Worm (Caenorhabditis elegans): ENCODE measurements around the gene F09B12.7.

Gene F09B12.7

DNA sequence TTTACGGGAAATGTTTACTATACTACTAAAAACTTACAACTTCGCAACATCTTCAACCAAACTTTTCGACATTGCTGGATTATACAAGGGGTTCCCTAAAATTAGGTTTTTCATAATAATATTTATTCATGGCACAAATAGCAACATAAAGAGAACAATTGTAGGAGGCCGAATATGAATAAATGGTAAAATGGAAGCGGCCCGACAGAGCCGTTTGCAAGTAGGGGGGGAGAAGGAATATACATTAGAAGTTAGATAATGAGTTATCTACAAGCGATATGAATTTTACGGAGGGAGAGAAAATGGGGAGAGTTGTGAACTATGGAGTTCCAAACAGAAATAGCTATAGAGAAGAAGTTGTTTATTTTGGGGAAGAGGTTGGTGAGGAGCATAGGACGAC lies 34.6 kb downstream of the F09B12.7 start, which contains the start of gene fbxa-96:
Gene fbxa-96, minus strand, starts transcription at position 101 of the 400 bp plus-strand sequence.
- no peak for TF ChIP-seq unc-62 (GFP tag; optimal IDR thresholded peaks at IDR 0.05)

DNA sequence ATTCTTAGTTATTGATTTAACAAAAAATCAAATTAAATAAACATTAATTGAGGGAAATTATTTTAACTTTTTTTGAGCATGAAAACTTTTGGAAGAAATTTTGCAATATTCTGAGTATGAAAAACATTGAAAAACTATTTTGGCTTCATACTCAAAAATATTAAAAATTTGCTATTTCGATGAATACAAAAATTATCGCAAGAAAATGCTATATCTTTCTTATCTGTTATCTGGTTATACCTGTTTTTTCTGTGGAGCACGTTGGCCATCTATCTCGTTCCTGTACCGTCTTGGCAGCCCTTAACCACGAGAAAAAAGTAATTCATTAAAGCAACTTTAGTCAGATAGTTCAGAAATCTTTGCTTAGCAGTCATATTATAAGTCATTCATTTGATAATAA lies 37.0 kb downstream of the F09B12.7 start:
- TF ChIP-seq unc-62 (GFP tag; optimal IDR thresholded peaks at IDR 0.05): no peak

DNA sequence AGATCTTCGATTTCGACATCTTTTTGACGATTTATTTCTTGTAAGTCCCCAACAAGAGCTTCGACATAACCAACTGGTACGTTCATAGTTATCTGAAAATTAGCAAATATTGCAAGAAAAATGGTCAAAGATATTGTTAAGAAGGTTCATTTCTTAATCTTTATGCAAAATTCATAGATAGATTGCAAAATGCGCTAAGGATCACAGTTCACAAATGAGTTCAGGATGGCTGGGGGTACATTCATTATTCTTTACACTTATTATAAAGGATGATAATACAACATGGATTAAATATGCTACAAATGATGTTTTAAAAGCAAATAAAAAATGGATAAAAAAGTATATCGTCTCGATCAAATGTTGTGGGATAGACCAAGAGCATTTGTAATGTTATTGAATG lies 38.1 kb downstream of the F09B12.7 start, which contains the start of gene H03G16.5:
Gene H03G16.5, minus strand, starts transcription at position 101 of the 400 bp plus-strand sequence.
- no peak for TF ChIP-seq unc-62 (GFP tag; optimal IDR thresholded peaks at IDR 0.05)

DNA sequence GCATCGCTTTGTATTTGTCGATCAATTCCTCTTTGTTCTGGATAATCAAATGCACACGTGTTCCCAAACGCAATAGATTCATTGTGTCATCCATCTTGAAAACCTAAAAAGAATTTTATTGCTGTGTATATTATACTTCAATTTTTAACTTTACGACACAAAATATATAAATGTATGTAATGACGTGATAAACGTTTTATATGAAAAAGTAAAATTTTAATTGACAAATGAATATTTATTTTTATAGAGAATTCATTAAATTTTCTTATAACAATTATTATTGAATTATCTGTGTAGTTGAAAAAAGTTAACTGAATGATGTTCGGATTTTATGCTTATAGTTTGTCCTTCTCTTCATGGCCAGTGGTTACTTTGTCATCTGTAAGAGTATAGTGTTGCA lies 39.0 kb downstream of the F09B12.7 start, which contains the start of gene H03G16.7:
Gene H03G16.7, minus strand, starts transcription at position 101 of the 400 bp plus-strand sequence.
- TF ChIP-seq unc-62 (GFP tag; optimal IDR thresholded peaks at IDR 0.05): no peak

DNA sequence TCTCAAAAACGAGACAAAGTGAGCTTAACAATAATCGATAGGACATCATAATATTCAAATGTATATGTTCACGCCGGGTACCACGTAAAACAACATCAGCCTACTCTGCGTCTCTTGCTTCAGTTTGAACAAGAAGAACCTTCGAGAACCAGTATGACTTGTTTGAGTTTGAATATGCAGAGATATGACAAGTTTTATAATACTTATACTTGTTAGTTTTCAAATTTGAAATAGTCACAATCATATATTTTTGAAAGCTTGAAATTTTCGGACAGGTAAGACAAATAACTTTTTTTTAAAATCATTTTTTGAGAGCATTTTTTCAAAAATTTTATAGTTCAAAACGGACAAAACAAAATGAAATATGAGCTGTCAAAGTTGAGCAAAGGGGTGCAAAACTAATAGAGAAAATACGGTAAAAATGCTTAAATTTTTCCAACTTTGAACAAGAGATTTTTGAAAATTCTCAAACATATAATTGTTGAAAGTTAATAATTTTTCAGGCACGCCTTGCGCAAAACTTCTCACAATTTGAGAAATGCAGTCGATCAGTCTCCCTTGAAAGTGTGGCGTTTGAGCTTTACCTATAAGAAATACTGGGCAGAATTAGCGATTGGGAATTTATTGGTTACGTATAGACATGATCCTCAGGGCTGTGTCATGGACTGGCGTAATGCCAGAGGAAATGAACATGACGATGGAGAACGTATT lies 41.5 kb downstream of the F09B12.7 start, which contains the start of gene H03G16.1:
Gene H03G16.1, plus strand, starts transcription at position 661 of the 711 bp plus-strand sequence.
- TF ChIP-seq unc-62 (GFP tag; optimal IDR thresholded peaks at IDR 0.05): no peak

DNA sequence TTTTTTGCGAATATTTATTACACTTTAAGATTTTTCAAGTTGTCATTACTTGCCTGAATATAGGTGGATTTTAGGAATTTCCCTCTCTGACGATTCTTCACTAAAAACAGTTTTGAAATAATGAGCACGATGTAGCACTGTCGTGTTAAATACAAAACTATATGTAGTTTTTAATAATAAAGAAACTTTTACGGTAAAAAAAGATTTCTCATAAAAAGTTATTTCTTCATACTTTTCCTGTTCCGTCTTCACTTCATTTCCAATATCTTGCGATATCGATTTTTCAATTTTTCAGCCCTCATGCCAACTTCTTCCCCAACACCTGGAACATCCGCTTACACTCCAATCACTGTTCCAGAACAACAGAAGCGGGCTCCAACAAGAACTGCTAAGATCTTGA lies 42.5 kb downstream of the F09B12.7 start, which contains the start of gene H03G16.6:
Gene H03G16.6, plus strand, starts transcription at position 301 of the 400 bp plus-strand sequence.
- TF ChIP-seq unc-62 (GFP tag; optimal IDR thresholded peaks at IDR 0.05): no peak

DNA sequence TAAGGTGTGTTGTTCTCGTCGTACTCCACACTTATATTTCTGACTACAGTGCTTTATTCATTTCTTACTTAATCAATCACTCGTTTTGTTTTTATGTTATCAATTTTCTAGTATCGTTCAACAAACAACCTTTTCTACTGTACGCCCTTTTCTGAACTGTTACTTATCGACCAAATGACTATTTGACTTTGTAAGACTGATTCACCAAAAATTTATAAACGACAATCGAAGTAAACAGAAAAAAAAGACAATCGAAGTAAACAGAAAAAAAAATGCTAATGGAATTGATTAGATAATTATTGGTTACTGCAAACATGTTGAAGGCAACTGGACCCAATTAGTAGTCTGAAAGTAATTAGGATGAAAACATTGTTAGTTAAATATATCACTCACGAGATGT lies 44.9 kb downstream of the F09B12.7 start:
- no peak for TF ChIP-seq unc-62 (GFP tag; optimal IDR thresholded peaks at IDR 0.05)

DNA sequence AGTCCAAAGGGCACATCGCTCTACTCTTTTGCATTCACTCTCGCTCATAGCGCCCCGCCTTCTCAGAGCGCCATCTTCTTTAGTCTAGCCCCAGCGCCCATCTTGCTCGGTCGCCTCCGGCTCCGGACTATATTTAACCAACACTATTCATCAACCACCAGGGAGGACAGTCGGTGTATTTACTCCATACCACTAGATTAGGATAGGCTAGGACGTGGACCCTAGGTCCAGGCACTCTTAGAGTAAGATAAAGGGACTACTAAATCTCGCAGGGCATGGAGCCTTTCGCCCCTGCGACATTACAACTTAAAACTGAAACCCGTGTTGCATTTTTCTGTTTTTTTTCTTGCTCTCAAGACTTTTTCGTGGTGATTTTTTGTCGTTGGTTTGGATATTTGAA lies 47.3 kb downstream of the F09B12.7 start:
- no peak for TF ChIP-seq unc-62 (GFP tag; optimal IDR thresholded peaks at IDR 0.05)

DNA sequence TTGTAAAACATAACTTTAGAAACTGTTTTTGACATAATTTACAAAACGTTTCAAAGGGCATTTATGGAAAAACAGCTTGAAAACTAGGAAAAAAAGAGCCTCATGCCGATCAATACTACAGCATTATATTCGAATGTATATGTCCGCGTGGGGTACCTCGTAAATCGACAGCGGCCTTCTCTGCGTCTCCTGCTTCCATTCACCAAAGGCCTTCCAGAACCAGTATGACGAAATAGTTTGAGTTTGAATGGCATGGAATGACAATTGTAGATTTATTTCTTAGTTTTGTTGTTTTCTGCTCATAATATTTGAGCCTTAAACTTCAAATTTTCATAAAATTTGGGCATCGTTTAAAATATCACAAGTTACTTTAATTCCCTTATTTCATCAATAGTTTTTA lies 49.5 kb downstream of the F09B12.7 start:
- no peak for TF ChIP-seq unc-62 (GFP tag; optimal IDR thresholded peaks at IDR 0.05)
